Worm (Caenorhabditis elegans) whole organism, late embryonic: ENCODE results near the gene nlg-1.

ENCODE experiments used
- C08G9.2 ChIP-seq: sonication (generic microtip); optimal IDR thresholded peaks from 2 replicates; lab custom pipeline; 2016; ENCODE audit warnings: mild to moderate bottlenecking, missing genetic modification characterization, moderate library complexity, missing compliant biosample characterization
- Y22D7AL.16 ChIP-seq: sonication (generic microtip); optimal IDR thresholded peaks from 2 replicates; lab custom pipeline; 2016; ENCODE audit warnings: missing genetic modification characterization, missing compliant biosample characterization
- ahr-1 ChIP-seq: sonication (generic microtip); optimal IDR thresholded peaks from 2 replicates; lab custom pipeline; 2016; ENCODE audit warnings: missing genetic modification characterization, missing compliant biosample characterization
- ama-1 ChIP-seq: fragments of 150-350 bp; optimal IDR thresholded peaks from 2 replicates; lab custom pipeline; 2014
- ceh-18 ChIP-seq: sonication (generic microtip); optimal IDR thresholded peaks from 2 replicates; lab custom pipeline; 2016; ENCODE audit warnings: missing genetic modification characterization, missing compliant biosample characterization
- ceh-22 ChIP-seq: sonication (generic microtip); optimal IDR thresholded peaks from 2 replicates; lab custom pipeline; 2017; ENCODE audit warnings: missing biosample characterization, missing genetic modification characterization
- ceh-24 ChIP-seq: sonication (generic microtip); optimal IDR thresholded peaks from 2 replicates; lab custom pipeline; 2016; ENCODE audit warnings: mild to moderate bottlenecking, missing genetic modification characterization, missing compliant biosample characterization
- ceh-30 ChIP-seq: fragments of 150-350 bp; optimal IDR thresholded peaks from 2 replicates; lab custom pipeline; 2014; ENCODE audit warnings: missing biosample characterization, missing genetic modification characterization
- ceh-31 ChIP-seq: sonication (generic microtip); optimal IDR thresholded peaks from 2 replicates; lab custom pipeline; 2016; ENCODE audit warnings: missing genetic modification characterization, missing compliant biosample characterization
- ceh-34 ChIP-seq: sonication (generic microtip); optimal IDR thresholded peaks from 2 replicates; lab custom pipeline; 2016; ENCODE audit warnings: mild to moderate bottlenecking, missing genetic modification characterization, missing compliant biosample characterization
- dve-1 ChIP-seq: sonication (generic microtip); optimal IDR thresholded peaks from 2 replicates; lab custom pipeline; 2017; ENCODE audit warnings: antibody characterized with exemption, mild to moderate bottlenecking, missing genetic modification characterization, missing compliant biosample characterization
- elt-2 ChIP-seq: sonication (generic microtip); optimal IDR thresholded peaks from 2 replicates; lab custom pipeline; 2016; ENCODE audit warnings: missing genetic modification reagents, missing genetic modification characterization, missing compliant biosample characterization
- fkh-10 ChIP-seq: fragments of 150-350 bp; optimal IDR thresholded peaks from 2 replicates; lab custom pipeline; 2014; ENCODE audit warnings: missing biosample characterization, missing genetic modification reagents, missing genetic modification characterization
- gmeb-2 ChIP-seq: sonication (generic microtip); optimal IDR thresholded peaks from 2 replicates; lab custom pipeline; 2016; ENCODE audit warnings: missing genetic modification characterization, inconsistent platforms, missing compliant biosample characterization
- hlh-8 ChIP-seq: sonication (generic microtip); optimal IDR thresholded peaks from 2 replicates; lab custom pipeline; 2016; ENCODE audit warnings: missing genotype, missing genetic modification characterization, missing compliant biosample characterization
- madf-2 ChIP-seq: sonication (generic microtip); optimal IDR thresholded peaks from 2 replicates; lab custom pipeline; 2017; ENCODE audit warnings: missing genetic modification characterization, missing compliant biosample characterization
- mec-3 ChIP-seq: sonication (generic microtip); optimal IDR thresholded peaks from 2 replicates; lab custom pipeline; 2016; ENCODE audit warnings: borderline replicate concordance, missing genetic modification characterization, missing compliant biosample characterization
- nfya-1 ChIP-seq: sonication (generic microtip); optimal IDR thresholded peaks from 2 replicates; lab custom pipeline; 2017; ENCODE audit warnings: missing genetic modification characterization, mild to moderate bottlenecking, missing compliant biosample characterization, antibody characterized with exemption, moderate library complexity
- pat-9 ChIP-seq: fragments of 200-800 bp; sonication (Bioruptor generic); optimal IDR thresholded peaks from 2 replicates; lab custom pipeline; 2018; ENCODE audit warnings: mild to moderate bottlenecking, missing genetic modification characterization, moderate library complexity, missing compliant biosample characterization
- pax-1 ChIP-seq: fragments of 150-350 bp; optimal IDR thresholded peaks from 2 replicates; lab custom pipeline; 2014; ENCODE audit warnings: missing biosample characterization, missing genetic modification characterization
- pha-2 ChIP-seq: sonication (generic microtip); optimal IDR thresholded peaks from 2 replicates; lab custom pipeline; 2017; ENCODE audit warnings: mild to moderate bottlenecking, missing genetic modification characterization, missing compliant biosample characterization
- pha-4 ChIP-seq: fragments of 150-350 bp; optimal IDR thresholded peaks from 2 replicates; lab custom pipeline; 2018; ENCODE audit warnings: missing biosample characterization, missing genetic modification reagents, missing genetic modification characterization
- pros-1 ChIP-seq: fragments of 150-350 bp; optimal IDR thresholded peaks from 2 replicates; lab custom pipeline; 2014; ENCODE audit warnings: missing biosample characterization, missing genetic modification reagents, missing genetic modification characterization
- sdc-2 ChIP-seq: sonication (generic microtip); optimal IDR thresholded peaks from 2 replicates; lab custom pipeline; 2016; ENCODE audit warnings: missing genotype, missing genetic modification characterization, missing compliant biosample characterization
- sox-2 ChIP-seq: fragments of 200-800 bp; sonication (Bioruptor generic); IDR thresholded peaks from 2 replicates; pipeline ENCODE4 v1.3.6; 2022; ENCODE audit warnings: missing genetic modification reagents, missing genetic modification characterization, missing compliant biosample characterization
- tbx-2 ChIP-seq: sonication (generic microtip); optimal IDR thresholded peaks from 2 replicates; lab custom pipeline; 2016; ENCODE audit warnings: missing genetic modification characterization, missing compliant biosample characterization
- unc-3 ChIP-seq, 2 experiments: fragments of 200-800 bp in 1 of 2; sonication (Bioruptor generic) in 1 of 2; sonication (generic microtip) in 1 of 2; conservative IDR thresholded peaks in 1 of 2; optimal IDR thresholded peaks in 1 of 2; 2 replicates each; pipeline versions ENCODE4 v1.3.6 to Lab custom; 2016 to 2022; ENCODE audit warnings: missing compliant biosample characterization in 2 of 2, missing genetic modification characterization in 2 of 2, missing genetic modification reagents in 1 of 2
- unc-55 ChIP-seq: sonication (generic microtip); optimal IDR thresholded peaks from 2 replicates; lab custom pipeline; 2017; ENCODE audit warnings: missing biosample characterization, missing genetic modification reagents, missing genetic modification characterization

Gene nlg-1

ce11 chrX:13675444-13675843, 44.5 kb upstream of the nlg-1 start (continued):
- TF ChIP-seq sdc-2 (tag; lab: Kevin White, UChicago) (peak; percentile 41), fkh-10 (GFP tag; lab: Kevin White, UChicago) (no peak), pat-9 (no peak), hlh-8 (tag; lab: Kevin White, UChicago) (no peak), ahr-1 (no peak), pros-1 (tag; lab: Kevin White, UChicago) (peak; percentile 33), elt-2 (tag; lab: Kevin White, UChicago) (peak; percentile 24), C08G9.2 (tag; lab: Kevin White, UChicago) (peak; percentile 23), ceh-34 (tag; lab: Kevin White, UChicago) (peak; percentile 23)

ce11 chrX:13672622-13673021, 41.6 kb upstream of the nlg-1 start:
- no peak for TF ChIP-seq ceh-30 (tag; lab: Kevin White, UChicago)
- no peak for TF ChIP-seq pha-4
- no peak for TF ChIP-seq Y22D7AL.16 (tag; lab: Kevin White, UChicago)
- TF ChIP-seq ceh-34 (tag; lab: Kevin White, UChicago), result no peak
- no peak for TF ChIP-seq nfya-1 (tag; lab: Kevin White, UChicago)
- TF ChIP-seq mec-3 (tag; lab: Kevin White, UChicago), result no peak
- no peak for TF ChIP-seq unc-55 (GFP tag; lab: Kevin White, UChicago)
- no peak for TF ChIP-seq ahr-1
- no peak for TF ChIP-seq pha-2
- no peak for TF ChIP-seq ama-1 (lab: Kevin White, UChicago)
- no peak for TF ChIP-seq unc-3 (GFP tag; conservative IDR thresholded peaks at IDR 0.05; lab: Robert Waterston, UW)
- TF ChIP-seq unc-3 (tag; optimal IDR thresholded peaks at IDR 0.05; lab: Kevin White, UChicago), result no peak

ce11 chrX:13670966-13671365, 40.0 kb upstream of the nlg-1 start:
- TF ChIP-seq ceh-18 (tag; lab: Kevin White, UChicago) (peak; percentile 8), gmeb-2 (tag; lab: Kevin White, UChicago) (no peak)

ce11 chrX:13669641-13670040, 38.7 kb upstream of the nlg-1 start:
- TF ChIP-seq tbx-2 (tag; lab: Kevin White, UChicago), result peak; percentile 68
- peak; percentile 56 for TF ChIP-seq pax-1 (tag; lab: Kevin White, UChicago)
- peak; percentile 38 for TF ChIP-seq elt-2 (tag; lab: Kevin White, UChicago)
- TF ChIP-seq pros-1 (tag; lab: Kevin White, UChicago), result no peak
- TF ChIP-seq ceh-24 (tag; lab: Kevin White, UChicago), result no peak
- peak; percentile 72 for TF ChIP-seq sdc-2 (tag; lab: Kevin White, UChicago)
- peak; percentile 30 for TF ChIP-seq ceh-31
- TF ChIP-seq gmeb-2 (tag; lab: Kevin White, UChicago), result no peak
- peak; percentile 45; the same call in 1 of the 2 replicates for TF ChIP-seq sox-2 (GFP tag; lab: Robert Waterston, UW)
- peak; percentile 11 for TF ChIP-seq ceh-34 (tag; lab: Kevin White, UChicago)
- TF ChIP-seq ama-1 (lab: Kevin White, UChicago), result no peak
- peak; percentile 23 for TF ChIP-seq nfya-1 (tag; lab: Kevin White, UChicago)
- TF ChIP-seq, all 69 proteins: peak for 8

ce11 chrX:13668728-13669127, 37.8 kb upstream of the nlg-1 start, which contains the start of gene C04A11.2:
C04A11.2 (minus strand) TSS chrX:13668828.
- no peak for TF ChIP-seq dve-1 (tag; lab: Kevin White, UChicago)
- TF ChIP-seq pros-1 (tag; lab: Kevin White, UChicago), result no peak
- TF ChIP-seq fkh-10 (GFP tag; lab: Kevin White, UChicago), result no peak
- TF ChIP-seq madf-2 (tag; lab: Kevin White, UChicago), result no peak
- no peak for TF ChIP-seq unc-55 (GFP tag; lab: Kevin White, UChicago)
- TF ChIP-seq ceh-31, result peak; percentile 21

- TF ChIP-seq ceh-22 (tag; lab: Kevin White, UChicago), result no peak
- no peak for TF ChIP-seq ahr-1
- no peak for TF ChIP-seq nfya-1 (tag; lab: Kevin White, UChicago)
Measured at ce11 chrX:13666864-13667263, 35.9 kb upstream of the nlg-1 start.
